Worm (Caenorhabditis elegans) whole organism, young adult: ENCODE data around the gene otpl-7.

Experiments
- F10E7.11 ChIP-seq: sonication (generic microtip); optimal IDR thresholded peaks from 2 replicates; lab custom pipeline; 2017; ENCODE audit warnings: mild to moderate bottlenecking, missing genetic modification characterization, moderate library complexity, missing compliant biosample characterization
- F23B12.7 ChIP-seq: sonication (generic microtip); optimal IDR thresholded peaks from 2 replicates; lab custom pipeline; 2017; ENCODE audit warnings: missing genetic modification characterization, mild to moderate bottlenecking, missing compliant biosample characterization, antibody characterized with exemption, moderate library complexity; ENCODE audit not compliant: insufficient read depth
- F39B2.1 ChIP-seq: fragments of 200-800 bp; sonication (Bioruptor generic); IDR thresholded peaks from 2 replicates; pipeline ENCODE4 v1.3.6; 2022; ENCODE audit warnings: missing genetic modification reagents, missing genetic modification characterization, missing compliant biosample characterization
- F49E8.2 ChIP-seq: sonication (generic microtip); optimal IDR thresholded peaks from 3 replicates; lab custom pipeline; 2017; ENCODE audit warnings: missing genetic modification characterization, mild to moderate bottlenecking, missing compliant biosample characterization, antibody characterized with exemption, moderate library complexity; ENCODE audit not compliant: insufficient read depth
- F55B11.4 ChIP-seq: sonication (generic microtip); optimal IDR thresholded peaks from 2 replicates; lab custom pipeline; 2016; ENCODE audit warnings: missing compliant biosample characterization, missing genetic modification characterization, borderline replicate concordance; ENCODE audit not compliant: insufficient read depth
- F57C9.4 ChIP-seq: sonication (generic microtip); optimal IDR thresholded peaks from 2 replicates; lab custom pipeline; 2017; ENCODE audit warnings: mild to moderate bottlenecking, missing genetic modification characterization, missing compliant biosample characterization
- T07F8.4 ChIP-seq: sonication (generic microtip); optimal IDR thresholded peaks from 2 replicates; lab custom pipeline; 2016; ENCODE audit warnings: mild to moderate bottlenecking, missing genetic modification characterization, moderate library complexity, missing compliant biosample characterization
- Y53G8AR.9 ChIP-seq: fragments of 200-800 bp; sonication (Bioruptor generic); conservative IDR thresholded peaks from 2 replicates; pipeline ENCODE4 v1.3.6; 2022; ENCODE audit warnings: missing genetic modification reagents, missing genetic modification characterization, missing compliant biosample characterization
- Y56A3A.18 ChIP-seq: fragments of 200-800 bp; sonication (Bioruptor generic); IDR thresholded peaks from 2 replicates; pipeline ENCODE4 v1.3.6; 2022; ENCODE audit warnings: missing genetic modification reagents, missing genetic modification characterization, missing compliant biosample characterization
- Y67H2A.10 ChIP-seq: fragments of 200-800 bp; sonication (Bioruptor generic); conservative IDR thresholded peaks from 2 replicates; pipeline ENCODE4 v1.3.6; 2022; ENCODE audit warnings: missing genetic modification reagents, missing genetic modification characterization, missing compliant biosample characterization
- aptf-2 ChIP-seq: fragments of 200-800 bp; sonication (Bioruptor generic); conservative IDR thresholded peaks from 2 replicates; pipeline ENCODE4 v1.3.6; 2022; ENCODE audit warnings: missing genetic modification reagents, missing genetic modification characterization, missing compliant biosample characterization
- aptf-3 ChIP-seq: fragments of 200-800 bp; sonication (Bioruptor generic); IDR thresholded peaks from 2 replicates; pipeline ENCODE4 v1.3.6; 2022; ENCODE audit warnings: missing genetic modification characterization, missing compliant biosample characterization
- athp-1 ChIP-seq: sonication (generic microtip); optimal IDR thresholded peaks from 2 replicates; lab custom pipeline; 2017; ENCODE audit warnings: mild to moderate bottlenecking, missing genetic modification characterization, missing compliant biosample characterization
- ccch-3 ChIP-seq: fragments of 200-800 bp; sonication (Bioruptor generic); optimal IDR thresholded peaks from 2 replicates; lab custom pipeline; 2018; ENCODE audit warnings: mild to moderate bottlenecking, missing genetic modification characterization, missing compliant biosample characterization
- cebp-2 ChIP-seq: fragments of 200-800 bp; sonication (Bioruptor generic); IDR thresholded peaks from 2 replicates; pipeline ENCODE4 v1.3.6; 2022; ENCODE audit warnings: missing genetic modification characterization, missing compliant biosample characterization
- ceh-100 ChIP-seq: fragments of 200-800 bp; sonication (Bioruptor generic); IDR thresholded peaks from 2 replicates; pipeline ENCODE4 v1.3.6; 2022; ENCODE audit warnings: missing genetic modification reagents, missing genetic modification characterization, missing compliant biosample characterization
- dox-1 ChIP-seq: fragments of 200-800 bp; sonication (Bioruptor generic); IDR thresholded peaks from 2 replicates; pipeline ENCODE4 v1.3.6; 2022; ENCODE audit warnings: missing genetic modification reagents, missing genetic modification characterization, missing compliant biosample characterization
- efl-1 ChIP-seq: fragments of 150-350 bp; optimal IDR thresholded peaks from 2 replicates; lab custom pipeline; 2014; ENCODE audit warnings: missing biosample characterization, missing genetic modification reagents, missing genetic modification characterization
- egl-18 ChIP-seq: fragments of 200-800 bp; sonication (Bioruptor generic); IDR thresholded peaks from 2 replicates; pipeline ENCODE4 v1.3.6; 2022; ENCODE audit warnings: missing genetic modification reagents, missing genetic modification characterization, missing compliant biosample characterization
- egrh-3 ChIP-seq: fragments of 200-800 bp; sonication (Bioruptor generic); IDR thresholded peaks from 2 replicates; pipeline ENCODE4 v1.3.6; 2022; ENCODE audit warnings: missing genetic modification reagents, missing genetic modification characterization, missing compliant biosample characterization
- fkh-3 ChIP-seq: sonication (generic microtip); optimal IDR thresholded peaks from 2 replicates; lab custom pipeline; 2016; ENCODE audit warnings: mild to moderate bottlenecking, missing genetic modification characterization, missing compliant biosample characterization
- hmg-1.2 ChIP-seq: fragments of 200-800 bp; sonication (Bioruptor generic); IDR thresholded peaks from 2 replicates; pipeline ENCODE4 v1.3.6; 2022; ENCODE audit warnings: missing genetic modification reagents, missing genetic modification characterization, missing compliant biosample characterization
- hrde-1 ChIP-seq: sonication (generic microtip); optimal IDR thresholded peaks from 2 replicates; lab custom pipeline; 2016; ENCODE audit warnings: missing genetic modification characterization, mild to moderate bottlenecking, missing compliant biosample characterization, moderate library complexity, missing genotype, missing genetic modification reagents, borderline replicate concordance
- let-607 ChIP-seq, 2 experiments: fragments of 200-800 bp in 1 of 2; sonication (Bioruptor generic) in 1 of 2; sonication (generic microtip) in 1 of 2; optimal IDR thresholded peaks; 2 replicates each; lab custom pipeline; 2016 to 2018; ENCODE audit warnings: mild to moderate bottlenecking in 2 of 2, missing compliant biosample characterization in 2 of 2, missing genetic modification characterization in 2 of 2, moderate library complexity in 2 of 2, missing genotype in 1 of 2
- lin-54 ChIP-seq: fragments of 200-800 bp; sonication (Bioruptor generic); optimal IDR thresholded peaks from 2 replicates; lab custom pipeline; 2018; ENCODE audit warnings: mild to moderate bottlenecking, missing genetic modification characterization, missing compliant biosample characterization
- lsy-27 ChIP-seq: sonication (generic microtip); optimal IDR thresholded peaks from 2 replicates; lab custom pipeline; 2017; ENCODE audit warnings: missing genetic modification characterization, mild to moderate bottlenecking, missing compliant biosample characterization, antibody characterized with exemption, missing genotype, borderline replicate concordance; ENCODE audit not compliant: insufficient read depth
- madf-8 ChIP-seq: fragments of 200-800 bp; sonication (Bioruptor generic); conservative IDR thresholded peaks from 2 replicates; pipeline ENCODE4 v1.3.6; 2022; ENCODE audit warnings: missing genetic modification reagents, missing genetic modification characterization, missing compliant biosample characterization
- mcd-1 ChIP-seq: fragments of 200-800 bp; sonication (Bioruptor generic); IDR thresholded peaks from 2 replicates; pipeline ENCODE4 v1.3.6; 2022; ENCODE audit warnings: missing genetic modification reagents, missing genetic modification characterization, missing compliant biosample characterization
- mes-4 ChIP-seq: sonication (generic microtip); optimal IDR thresholded peaks from 2 replicates; lab custom pipeline; 2016; ENCODE audit warnings: missing genotype, missing genetic modification characterization, missing compliant biosample characterization
- mxl-1 ChIP-seq: sonication (generic microtip); optimal IDR thresholded peaks from 2 replicates; lab custom pipeline; 2016; ENCODE audit warnings: missing genetic modification characterization, missing compliant biosample characterization
- nfya-1 ChIP-seq: sonication (generic microtip); optimal IDR thresholded peaks from 2 replicates; lab custom pipeline; 2017; ENCODE audit warnings: antibody characterized with exemption, missing compliant biosample characterization, missing genetic modification characterization, borderline replicate concordance; ENCODE audit not compliant: insufficient read depth
- nhr-120 ChIP-seq: fragments of 200-800 bp; sonication (Bioruptor generic); IDR thresholded peaks from 2 replicates; pipeline ENCODE4 v1.3.6; 2022; ENCODE audit warnings: missing genetic modification characterization, missing compliant biosample characterization
- nhr-27 ChIP-seq: fragments of 200-800 bp; sonication (Bioruptor generic); optimal IDR thresholded peaks from 2 replicates; lab custom pipeline; 2018; ENCODE audit warnings: mild to moderate bottlenecking, missing genetic modification characterization, moderate library complexity, missing compliant biosample characterization
- nhr-80 ChIP-seq: sonication (generic microtip); optimal IDR thresholded peaks from 2 replicates; lab custom pipeline; 2016; ENCODE audit warnings: missing genetic modification characterization, missing compliant biosample characterization
- nhr-90 ChIP-seq: sonication (generic microtip); optimal IDR thresholded peaks from 2 replicates; lab custom pipeline; 2016; ENCODE audit warnings: missing genotype, mild to moderate bottlenecking, missing genetic modification characterization, missing compliant biosample characterization
- rcor-1 ChIP-seq: fragments of 200-800 bp; sonication (Bioruptor generic); IDR thresholded peaks from 2 replicates; pipeline ENCODE4 v1.3.6; 2022; ENCODE audit warnings: missing genetic modification reagents, missing genetic modification characterization, missing compliant biosample characterization
- repo-1 ChIP-seq: sonication (generic microtip); optimal IDR thresholded peaks from 2 replicates; lab custom pipeline; 2017; ENCODE audit warnings: mild to moderate bottlenecking, missing genetic modification characterization, missing compliant biosample characterization
- sdz-38 ChIP-seq: sonication (generic microtip); optimal IDR thresholded peaks from 2 replicates; lab custom pipeline; 2016; ENCODE audit warnings: missing genotype, missing genetic modification characterization, missing compliant biosample characterization
- sea-2 ChIP-seq: fragments of 200-800 bp; sonication (Bioruptor generic); IDR thresholded peaks from 2 replicates; pipeline ENCODE4 v1.3.6; 2022; ENCODE audit warnings: missing genetic modification characterization, missing compliant biosample characterization
- snpc-3.4 ChIP-seq: sonication (generic microtip); optimal IDR thresholded peaks from 2 replicates; lab custom pipeline; 2017; ENCODE audit warnings: missing genetic modification characterization, mild to moderate bottlenecking, missing compliant biosample characterization, antibody characterized with exemption, moderate library complexity, missing genotype, missing genetic modification reagents
- somi-1 ChIP-seq: fragments of 200-800 bp; sonication (Bioruptor generic); optimal IDR thresholded peaks from 2 replicates; lab custom pipeline; 2018; ENCODE audit warnings: mild to moderate bottlenecking, missing genetic modification characterization, missing compliant biosample characterization
- tbp1 ChIP-seq: fragments of 200-800 bp; sonication (Bioruptor generic); optimal IDR thresholded peaks from 2 replicates; lab custom pipeline; 2018; ENCODE audit warnings: mild to moderate bottlenecking, missing genetic modification characterization, missing compliant biosample characterization
- zfh-2 ChIP-seq: fragments of 200-800 bp; sonication (Bioruptor generic); conservative IDR thresholded peaks from 2 replicates; pipeline ENCODE4 v1.3.6; 2022; ENCODE audit warnings: missing genetic modification reagents, missing genetic modification characterization, missing compliant biosample characterization
- ztf-18 ChIP-seq: sonication (generic microtip); optimal IDR thresholded peaks from 2 replicates; lab custom pipeline; 2016; ENCODE audit warnings: missing genotype, mild to moderate bottlenecking, missing genetic modification characterization, missing compliant biosample characterization
- ztf-25 ChIP-seq: fragments of 200-800 bp; sonication (Bioruptor generic); IDR thresholded peaks from 2 replicates; pipeline ENCODE4 v1.3.6; 2022; ENCODE audit warnings: missing genetic modification reagents, missing genetic modification characterization, missing compliant biosample characterization
- ztf-26 ChIP-seq: sonication (generic microtip); optimal IDR thresholded peaks from 2 replicates; lab custom pipeline; 2017; ENCODE audit warnings: missing genetic modification characterization, missing compliant biosample characterization
- ztf-28 ChIP-seq: fragments of 200-800 bp; sonication (Bioruptor generic); IDR thresholded peaks from 2 replicates; pipeline ENCODE4 v1.3.6; 2022; ENCODE audit warnings: missing genetic modification reagents, missing genetic modification characterization, missing compliant biosample characterization
- ztf-6 ChIP-seq: fragments of 200-800 bp; sonication (Bioruptor generic); IDR thresholded peaks from 2 replicates; pipeline ENCODE4 v1.3.6; 2022; ENCODE audit warnings: missing genetic modification reagents, missing genetic modification characterization, missing compliant biosample characterization

The otpl-7 gene

ce11 chrV:8569841-8570361 lies 48.6 kb downstream of the otpl-7 start, which contains the start of the genes F25G6.9 and symk-1 (continued):
- TF ChIP-seq nfya-1, result no peak
- peak; percentile 52 for TF ChIP-seq lin-54
- no peak for TF ChIP-seq ztf-25 (GFP tag; lab: Robert Waterston, UW)
- no peak for TF ChIP-seq ztf-6 (GFP tag; lab: Robert Waterston, UW)
- TF ChIP-seq ceh-100, result no peak
- TF ChIP-seq dox-1, result peak; percentile 55; the same call in 1 of the 2 replicates
- TF ChIP-seq mcd-1 (GFP tag; lab: Robert Waterston, UW), result peak; percentile 71
- TF ChIP-seq ccch-3 (GFP tag; lab: Kevin White, UChicago), result no peak
- TF ChIP-seq nhr-120, result no peak
- TF ChIP-seq aptf-3, result no peak
- peak; percentile 19 for TF ChIP-seq snpc-3.4
- TF ChIP-seq tbp1 (GFP tag; lab: Kevin White, UChicago), result peak; percentile 17
- TF ChIP-seq nhr-90 (tag; lab: Kevin White, UChicago), result no peak
- peak; percentile 96 for TF ChIP-seq ztf-18
- TF ChIP-seq efl-1, result peak; percentile 27
- no peak for TF ChIP-seq T07F8.4 (tag; lab: Kevin White, UChicago)
- no peak for TF ChIP-seq Y56A3A.18 (GFP tag; lab: Robert Waterston, UW)
- TF ChIP-seq hrde-1 (tag; lab: Kevin White, UChicago), result no peak
- TF ChIP-seq Y53G8AR.9 (GFP tag; lab: Robert Waterston, UW), result 0 out of 2 replicates have a peak, but pooled peaks have one; percentile 25
- TF ChIP-seq ztf-28 (GFP tag; lab: Robert Waterston, UW), result no peak
- no peak for TF ChIP-seq mxl-1 (tag; lab: Kevin White, UChicago)
- TF ChIP-seq mes-4 (tag; lab: Kevin White, UChicago), result no peak
- no peak for TF ChIP-seq F23B12.7 (tag; lab: Kevin White, UChicago)
- no peak for TF ChIP-seq let-607 (tag; optimal IDR thresholded peaks at IDR 0.05; lab: Kevin White, UChicago)
- TF ChIP-seq repo-1 (tag; lab: Kevin White, UChicago), result no peak
- no peak for TF ChIP-seq sdz-38 (tag; lab: Kevin White, UChicago)
- no peak for TF ChIP-seq F49E8.2 (tag; lab: Kevin White, UChicago)
- peak; percentile 60; the same call in 1 of the 2 replicates for TF ChIP-seq rcor-1 (GFP tag; lab: Robert Waterston, UW)
- no peak for TF ChIP-seq sea-2 (GFP tag; lab: Robert Waterston, UW)
- no peak for TF ChIP-seq aptf-2
- TF ChIP-seq lsy-27, result no peak
- no peak for TF ChIP-seq F10E7.11
- no peak for TF ChIP-seq zfh-2 (GFP tag; lab: Robert Waterston, UW)
- TF ChIP-seq egl-18 (GFP tag; lab: Robert Waterston, UW), result no peak
- no peak for TF ChIP-seq somi-1 (GFP tag; lab: Kevin White, UChicago)
- no peak for TF ChIP-seq nhr-80 (tag; lab: Kevin White, UChicago)
- TF ChIP-seq hmg-1.2 (GFP tag; lab: Robert Waterston, UW), result peak; percentile 26; the same call in 1 of the 2 replicates
- TF ChIP-seq F55B11.4 (tag; lab: Kevin White, UChicago), result no peak
- no peak for TF ChIP-seq F57C9.4 (tag; lab: Kevin White, UChicago)
- TF ChIP-seq fkh-3 (tag; lab: Kevin White, UChicago), result no peak
- TF ChIP-seq nhr-27 (tag; lab: Kevin White, UChicago), result no peak
- TF ChIP-seq madf-8 (GFP tag; lab: Robert Waterston, UW), result no peak
- TF ChIP-seq egrh-3 (GFP tag; lab: Robert Waterston, UW), result no peak
- no peak for TF ChIP-seq athp-1 (tag; lab: Kevin White, UChicago)
- no peak for TF ChIP-seq Y67H2A.10 (GFP tag; lab: Robert Waterston, UW)
- no peak for TF ChIP-seq ztf-26
- TF ChIP-seq cebp-2 (GFP tag; lab: Robert Waterston, UW), result no peak
- no peak for TF ChIP-seq F39B2.1 (GFP tag; lab: Robert Waterston, UW)
